Fruit fly (Drosophila melanogaster): ENCODE data around the gene CG12541.

Gene CG12541

dm6 chrX:6981470-6981952 lies 84.3 kb downstream of the CG12541 start (continued):
- TF ChIP-seq CG16779 (tag; optimal IDR thresholded peaks at IDR 0.05) (peak; percentile 32), CG3032 (tag; optimal IDR thresholded peaks at IDR 0.05) (no peak), Eip78C (GFP tag) (peak; percentile 71), dac (GFP tag; optimal IDR thresholded peaks at IDR 0.05) (peak; percentile 12), Eip93F (GFP tag; optimal IDR thresholded peaks at IDR 0.05) (no peak), acj6 (GFP tag; optimal IDR thresholded peaks at IDR 0.05) (peak; percentile 1), CG6854 (GFP tag; optimal IDR thresholded peaks at IDR 0.05) (peak; percentile 28), esn (GFP tag; optimal IDR thresholded peaks at IDR 0.05) (peak; percentile 48), CG6163 (GFP tag; IDR thresholded peaks at IDR 0.05) (peak; percentile 72; the same call in 2 of the 3 replicates), achi (GFP tag; optimal IDR thresholded peaks at IDR 0.05) (peak; percentile 57), salr (GFP tag; optimal IDR thresholded peaks at IDR 0.05) (no peak), OdsH (GFP tag; optimal IDR thresholded peaks at IDR 0.05) (peak; percentile 41), Ets96B (tag; optimal IDR thresholded peaks at IDR 0.05) (no peak), fd85E (GFP tag; optimal IDR thresholded peaks at IDR 0.05) (no peak), Ets21C (GFP tag; optimal IDR thresholded peaks at IDR 0.05) (no peak), lz (GFP tag; optimal IDR thresholded peaks at IDR 0.05) (peak; percentile 51)

- no peak for TF ChIP-seq CG10631 (GFP tag; optimal IDR thresholded peaks at IDR 0.05)
- TF ChIP-seq topi (GFP tag; optimal IDR thresholded peaks at IDR 0.05): no peak
- no peak for TF ChIP-seq CG4318 (GFP tag; optimal IDR thresholded peaks at IDR 0.05)
- TF ChIP-seq Eip78C (GFP tag): no peak
- TF ChIP-seq spab (GFP tag; optimal IDR thresholded peaks at IDR 0.05): no peak
- no peak for TF ChIP-seq Hr39 (GFP tag; optimal IDR thresholded peaks at IDR 0.05)
- TF ChIP-seq CG7368 (GFP tag; optimal IDR thresholded peaks at IDR 0.05): no peak
- TF ChIP-seq acj6 (GFP tag; optimal IDR thresholded peaks at IDR 0.05): no peak
- no peak for TF ChIP-seq eg (GFP tag; IDR thresholded peaks at IDR 0.05)
- TF ChIP-seq svp (GFP tag): no peak
- TF ChIP-seq dac (GFP tag; optimal IDR thresholded peaks at IDR 0.05): no peak
- no peak for TF ChIP-seq CG16779 (tag; optimal IDR thresholded peaks at IDR 0.05)
- TF ChIP-seq Lpt (GFP tag; optimal IDR thresholded peaks at IDR 0.05): no peak
- TF ChIP-seq fd85E (GFP tag; optimal IDR thresholded peaks at IDR 0.05): no peak
- no peak for TF ChIP-seq net (GFP tag; optimal IDR thresholded peaks at IDR 0.05)
- TF ChIP-seq ss (GFP tag; optimal IDR thresholded peaks at IDR 0.05): no peak
These were observed 88.9 kb downstream of the CG12541 start for dm6 chrX:6976911-6977310.

dm6 chrX:6976364-6976763 lies 89.5 kb downstream of the CG12541 start:
- TF ChIP-seq Ets21C (GFP tag; optimal IDR thresholded peaks at IDR 0.05) (no peak), fkh (GFP tag; optimal IDR thresholded peaks at IDR 0.05) (no peak), Hr4 (GFP tag; optimal IDR thresholded peaks at IDR 0.05) (peak; percentile 18), Ets96B (tag; optimal IDR thresholded peaks at IDR 0.05) (peak; percentile 38), Eip75B (GFP tag; optimal IDR thresholded peaks at IDR 0.05) (peak; percentile 21), esn (GFP tag; optimal IDR thresholded peaks at IDR 0.05) (peak; percentile 50), Hr39 (GFP tag; optimal IDR thresholded peaks at IDR 0.05) (peak; percentile 31), vri (GFP tag; optimal IDR thresholded peaks at IDR 0.05) (peak; percentile 12), lz (GFP tag; optimal IDR thresholded peaks at IDR 0.05) (peak; percentile 26), CG6792 (GFP tag; optimal IDR thresholded peaks at IDR 0.05) (peak; percentile 24), CG11902 (GFP tag; optimal IDR thresholded peaks at IDR 0.05) (no peak), salr (GFP tag; optimal IDR thresholded peaks at IDR 0.05) (no peak), CG31627 (GFP tag; optimal IDR thresholded peaks at IDR 0.05) (peak; percentile 28), CG8319 (GFP tag; optimal IDR thresholded peaks at IDR 0.05) (no peak), CG8632 (GFP tag; optimal IDR thresholded peaks at IDR 0.05) (peak; percentile 0), Lpt (GFP tag; optimal IDR thresholded peaks at IDR 0.05) (no peak), CG15336 (GFP tag; IDR thresholded peaks at IDR 0.05) (peak; percentile 41; the same call in 1 of the 2 replicates), Sox102F (GFP tag; optimal IDR thresholded peaks at IDR 0.05) (no peak), eg (GFP tag; IDR thresholded peaks at IDR 0.05) (peak; percentile 28; the same call in 1 of the 3 replicates), fd85E (GFP tag; optimal IDR thresholded peaks at IDR 0.05) (no peak), dac (GFP tag; optimal IDR thresholded peaks at IDR 0.05) (no peak), cyc (GFP tag; optimal IDR thresholded peaks at IDR 0.05) (peak; percentile 2), spab (GFP tag; optimal IDR thresholded peaks at IDR 0.05) (peak; percentile 27), Smox (GFP tag; optimal IDR thresholded peaks at IDR 0.05) (peak; percentile 24), CG11294 (GFP tag; IDR thresholded peaks at IDR 0.05) (no peak), Eip93F (GFP tag; optimal IDR thresholded peaks at IDR 0.05) (no peak), fd59A (GFP tag; optimal IDR thresholded peaks at IDR 0.05) (peak; percentile 13), topi (GFP tag; optimal IDR thresholded peaks at IDR 0.05) (peak; percentile 36), CG9139 (GFP tag; optimal IDR thresholded peaks at IDR 0.05) (no peak), OdsH (GFP tag; optimal IDR thresholded peaks at IDR 0.05) (peak; percentile 47), ss (GFP tag; optimal IDR thresholded peaks at IDR 0.05) (peak in 1 of 2 experiments; percentile 52), CG10669 (GFP tag; optimal IDR thresholded peaks at IDR 0.05) (peak; percentile 37), Met (GFP tag; optimal IDR thresholded peaks at IDR 0.05) (peak; percentile 47), acj6 (GFP tag; optimal IDR thresholded peaks at IDR 0.05) (peak; percentile 54), achi (GFP tag; optimal IDR thresholded peaks at IDR 0.05) (peak; percentile 3)
